Fruit fly (Drosophila melanogaster) whole organism, embryonic: ENCODE results near the gene Plc21C.
A peak's percentile ranks its signal among the peaks of the same experiment; 100 is the strongest.

Experiments used
- Atf-2 ChIP-seq: fragments of 200-800 bp; sonication (Bioruptor generic); optimal IDR thresholded peaks from 2 replicates; lab custom pipeline; 2016; ENCODE audit warnings: missing biosample characterization, missing genetic modification characterization
- B-H1 ChIP-seq: fragments of 200-800 bp; sonication (Bioruptor generic); IDR thresholded peaks from 3 replicates; pipeline ENCODE4 v1.3.6; 2022; ENCODE audit warnings: missing biosample characterization, missing genetic modification characterization
- CG13424 ChIP-seq: fragments of 200-800 bp; sonication (Bioruptor generic); optimal IDR thresholded peaks from 2 replicates; lab custom pipeline; 2019; ENCODE audit warnings: missing biosample characterization, mild to moderate bottlenecking, missing genetic modification characterization, moderate library complexity
- CG14441 ChIP-seq: fragments of 200-800 bp; sonication (Bioruptor generic); IDR thresholded peaks from 2 replicates; pipeline ENCODE4 v1.3.6; 2022; ENCODE audit warnings: missing biosample characterization, missing genetic modification characterization
- CG14860 ChIP-seq: fragments of 200-800 bp; sonication (Bioruptor generic); IDR thresholded peaks from 3 replicates; pipeline ENCODE4 v1.3.6; 2022; ENCODE audit warnings: missing biosample characterization, missing genetic modification characterization; ENCODE audit not compliant: partially characterized antibody
- CG15011 ChIP-seq: fragments of 200-800 bp; sonication (Bioruptor generic); optimal IDR thresholded peaks from 3 replicates; lab custom pipeline; 2018; ENCODE audit warnings: missing biosample characterization, mild to moderate bottlenecking, missing genetic modification characterization
- CG15073 ChIP-seq: fragments of 200-800 bp; sonication (Bioruptor generic); optimal IDR thresholded peaks from 2 replicates; lab custom pipeline; 2016; ENCODE audit warnings: missing biosample characterization, missing genetic modification characterization
- CG15479 ChIP-seq: fragments of 200-800 bp; sonication (Bioruptor generic); optimal IDR thresholded peaks from 3 replicates; lab custom pipeline; 2019; ENCODE audit warnings: missing biosample characterization, mild to moderate bottlenecking, missing genetic modification characterization, moderate library complexity
- CG15696 ChIP-seq: fragments of 200-800 bp; sonication (Bioruptor generic); optimal IDR thresholded peaks from 2 replicates; lab custom pipeline; 2019; ENCODE audit warnings: missing biosample characterization, mild to moderate bottlenecking, missing genetic modification characterization, moderate library complexity
- CG16815 ChIP-seq: fragments of 200-800 bp; sonication (Bioruptor generic); optimal IDR thresholded peaks from 3 replicates; lab custom pipeline; 2017; ENCODE audit warnings: missing biosample characterization, mild to moderate bottlenecking, missing genetic modification characterization
- CG17829 ChIP-seq: fragments of 200-800 bp; optimal IDR thresholded peaks from 2 replicates; lab custom pipeline; 2019; ENCODE audit warnings: missing biosample characterization, mild to moderate bottlenecking, missing genetic modification characterization, moderate library complexity
- CG2199 ChIP-seq: fragments of 200-800 bp; sonication (Bioruptor generic); IDR thresholded peaks from 3 replicates; pipeline ENCODE4 v1.3.6; 2022; ENCODE audit warnings: missing biosample characterization, missing genetic modification characterization
- CG31224 ChIP-seq: fragments of 200-800 bp; sonication (Bioruptor generic); IDR thresholded peaks from 2 replicates; pipeline ENCODE4 v1.3.6; 2022; ENCODE audit warnings: missing biosample characterization, missing genetic modification characterization
- CG6175 ChIP-seq: fragments of 200-800 bp; sonication (Bioruptor generic); IDR thresholded peaks from 3 replicates; pipeline ENCODE4 v1.3.6; 2022; ENCODE audit warnings: missing biosample characterization, missing genetic modification characterization
- CG7357 ChIP-seq: fragments of 200-800 bp; sonication (Bioruptor generic); IDR thresholded peaks from 3 replicates; pipeline ENCODE4 v1.3.6; 2022; ENCODE audit warnings: missing biosample characterization, missing genetic modification characterization
- CG7786 ChIP-seq: fragments of 200-800 bp; sonication (Bioruptor generic); optimal IDR thresholded peaks from 2 replicates; lab custom pipeline; 2016; ENCODE audit warnings: missing biosample characterization, missing genetic modification characterization
- CG8765 ChIP-seq: fragments of 200-800 bp; sonication (Bioruptor generic); IDR thresholded peaks from 2 replicates; pipeline ENCODE4 v1.3.6; 2022; ENCODE audit warnings: missing biosample characterization, missing genetic modification characterization
- CoRest ChIP-seq: fragments of 200-800 bp; sonication (Bioruptor generic); optimal IDR thresholded peaks from 3 replicates; lab custom pipeline; 2018; ENCODE audit warnings: missing biosample characterization, mild to moderate bottlenecking, missing genetic modification characterization, moderate library complexity
- Dref ChIP-seq: fragments of 200-800 bp; sonication (Bioruptor generic); IDR thresholded peaks from 2 replicates; pipeline ENCODE4 v1.3.6; 2022; ENCODE audit warnings: missing biosample characterization, missing genetic modification characterization
- Elba2 ChIP-seq: fragments of 200-800 bp; sonication (Bioruptor generic); optimal IDR thresholded peaks from 3 replicates; lab custom pipeline; 2016; ENCODE audit warnings: missing biosample characterization, missing genetic modification characterization
- GATAe ChIP-seq: fragments of 200-800 bp; sonication (Bioruptor generic); conservative IDR thresholded peaks from 2 replicates; pipeline ENCODE4 v1.3.6; 2022; ENCODE audit warnings: missing biosample characterization, missing genetic modification characterization
- H15 ChIP-seq: fragments of 200-800 bp; sonication (Bioruptor generic); IDR thresholded peaks from 3 replicates; pipeline ENCODE4 v1.3.6; 2022; ENCODE audit warnings: missing biosample characterization, missing genetic modification characterization
- HLH54F ChIP-seq: fragments of 200-800 bp; sonication (Bioruptor generic); optimal IDR thresholded peaks from 3 replicates; lab custom pipeline; 2016; ENCODE audit warnings: missing biosample characterization, missing genetic modification characterization
- HmgZ ChIP-seq: fragments of 200-800 bp; sonication (Bioruptor generic); optimal IDR thresholded peaks from 2 replicates; lab custom pipeline; 2018; ENCODE audit warnings: missing biosample characterization, mild to moderate bottlenecking, missing genetic modification characterization
- Hr78 ChIP-seq, 2 experiments: fragments of 200-800 bp in 1 of 2; fragments of >200 bp in 1 of 2; sonication (Bioruptor generic) in 1 of 2; optimal IDR thresholded peaks; 2 replicates each; lab custom pipeline; 2017 to 2019; ENCODE audit warnings: missing biosample characterization in 2 of 2, missing genetic modification characterization in 2 of 2, mild to moderate bottlenecking in 1 of 2, moderate library complexity in 1 of 2
- MBD-R2 ChIP-seq: fragments of 200-800 bp; sonication (Bioruptor generic); IDR thresholded peaks from 2 replicates; pipeline ENCODE4 v1.3.6; 2022; ENCODE audit warnings: missing biosample characterization, missing genetic modification characterization
- NK7.1 ChIP-seq: fragments of 200-800 bp; sonication (Bioruptor generic); optimal IDR thresholded peaks from 3 replicates; lab custom pipeline; 2016; ENCODE audit warnings: missing biosample characterization, missing genetic modification characterization
- Neu2 ChIP-seq: fragments of 200-800 bp; sonication (Bioruptor generic); optimal IDR thresholded peaks from 3 replicates; lab custom pipeline; 2016; ENCODE audit warnings: missing biosample characterization, missing genetic modification characterization, borderline replicate concordance
- Ravus ChIP-seq: fragments of 200-800 bp; sonication (Bioruptor generic); IDR thresholded peaks from 2 replicates; pipeline ENCODE4 v1.3.6; 2022; ENCODE audit warnings: missing biosample characterization, missing genetic modification characterization
- Sox102F ChIP-seq: fragments of 200-800 bp; sonication (Bioruptor generic); optimal IDR thresholded peaks from 2 replicates; lab custom pipeline; 2018; ENCODE audit warnings: missing biosample characterization, mild to moderate bottlenecking, missing genetic modification characterization, moderate library complexity
- amos ChIP-seq: fragments of 200-800 bp; sonication (Bioruptor generic); IDR thresholded peaks from 2 replicates; pipeline ENCODE4 v1.3.6; 2022; ENCODE audit warnings: missing biosample characterization, missing genetic modification characterization; ENCODE audit not compliant: partially characterized antibody
- da ChIP-seq: fragments of 200-800 bp; sonication (Bioruptor generic); optimal IDR thresholded peaks from 2 replicates; lab custom pipeline; 2016; ENCODE audit warnings: missing biosample characterization, missing genetic modification characterization
- dmrt11E ChIP-seq: fragments of 200-800 bp; sonication (Bioruptor generic); optimal IDR thresholded peaks from 3 replicates; lab custom pipeline; 2018; ENCODE audit warnings: missing biosample characterization, mild to moderate bottlenecking, missing genetic modification characterization, moderate library complexity
- fd96Cb ChIP-seq: fragments of 200-800 bp; sonication (Bioruptor generic); optimal IDR thresholded peaks from 2 replicates; lab custom pipeline; 2018; ENCODE audit warnings: missing biosample characterization, mild to moderate bottlenecking, missing genetic modification characterization, moderate library complexity
- gce ChIP-seq: fragments of 200-800 bp; sonication (Bioruptor generic); IDR thresholded peaks from 3 replicates; pipeline ENCODE4 v1.3.6; 2022; ENCODE audit warnings: missing biosample characterization, missing genetic modification characterization
- gro ChIP-seq: fragments of 200-800 bp; sonication (Bioruptor generic); optimal IDR thresholded peaks from 2 replicates; lab custom pipeline; 2016; ENCODE audit warnings: missing biosample characterization, missing genetic modification characterization
- maf-S ChIP-seq: fragments of 200-800 bp; sonication (Bioruptor generic); optimal IDR thresholded peaks from 2 replicates; lab custom pipeline; 2016; ENCODE audit warnings: missing biosample characterization, missing genetic modification characterization
- nerfin-2 ChIP-seq: fragments of 200-800 bp; sonication (Bioruptor generic); IDR thresholded peaks from 2 replicates; pipeline ENCODE4 v1.3.6; 2022; ENCODE audit warnings: missing biosample characterization, missing genetic modification characterization; ENCODE audit not compliant: partially characterized antibody
- oc ChIP-seq: fragments of 200-800 bp; sonication (Bioruptor generic); optimal IDR thresholded peaks from 2 replicates; lab custom pipeline; 2018; ENCODE audit warnings: missing biosample characterization, mild to moderate bottlenecking, missing genetic modification characterization, moderate library complexity
- prd ChIP-seq, 3 experiments: fragments of >200 bp in 2 of 3; fragments of 200-800 bp in 1 of 3; sonication (Bioruptor generic) in 1 of 3; optimal IDR thresholded peaks in 2 of 3; IDR thresholded peaks in 1 of 3; 2 replicates in 2 of 3; 3 replicates in 1 of 3; pipeline versions ENCODE4 v1.3.6 to Lab custom; 2017 to 2022; ENCODE audit warnings: missing biosample characterization in 1 of 3, missing genetic modification characterization in 1 of 3
- rib ChIP-seq: fragments of 200-800 bp; sonication (Bioruptor generic); IDR thresholded peaks from 2 replicates; pipeline ENCODE4 v1.3.6; 2022; ENCODE audit warnings: missing biosample characterization, missing genetic modification characterization
- ssp ChIP-seq: fragments of 200-800 bp; sonication (Bioruptor generic); IDR thresholded peaks from 2 replicates; pipeline ENCODE4 v1.3.6; 2022; ENCODE audit warnings: missing biosample characterization, missing genetic modification characterization
- usp ChIP-seq: fragments of >200 bp; optimal IDR thresholded peaks from 2 replicates; lab custom pipeline; 2017; ENCODE audit warnings: missing biosample characterization, missing genetic modification characterization

Gene Plc21C

dm6 chr2L:322915-323314 lies 17.2 kb downstream of the Plc21C start (continued):
- TF ChIP-seq CG14441 (GFP tag; lab: Robert Waterston, UW), result no peak
- TF ChIP-seq GATAe (GFP tag; lab: Robert Waterston, UW), result peak; percentile 55
- no peak for TF ChIP-seq CG15011
- no peak for TF ChIP-seq ssp (GFP tag; lab: Robert Waterston, UW)
- TF ChIP-seq CG14860, result no peak
- no peak for TF ChIP-seq Elba2 (GFP tag; lab: Kevin White, UChicago)
- TF ChIP-seq Sox102F (GFP tag; lab: Kevin White, UChicago), result no peak
- TF ChIP-seq B-H1 (GFP tag; lab: Robert Waterston, UW), result no peak
- no peak for TF ChIP-seq CG16815 (GFP tag; lab: Kevin White, UChicago)
- TF ChIP-seq amos (GFP tag; lab: Robert Waterston, UW), result no peak
- no peak for TF ChIP-seq Atf-2
- TF ChIP-seq HmgZ, result peak; percentile 23
- TF ChIP-seq Dref, result no peak
- TF ChIP-seq dmrt11E, result no peak
- TF ChIP-seq fd96Cb (tag; lab: Kevin White, UChicago), result no peak
- TF ChIP-seq oc (tag; lab: Kevin White, UChicago), result no peak
- no peak for TF ChIP-seq CG6175 (GFP tag; lab: Robert Waterston, UW)
- TF ChIP-seq CG15073, result no peak
- TF ChIP-seq Hr78 (GFP tag; optimal IDR thresholded peaks at IDR 0.05; lab: Kevin White, UChicago), result no peak
- no peak for TF ChIP-seq rib
- no peak for TF ChIP-seq CG7357 (GFP tag; lab: Robert Waterston, UW)
- TF ChIP-seq CG15696, result no peak
- TF ChIP-seq usp (GFP tag; lab: Kevin White, UChicago), result no peak
- TF ChIP-seq H15 (GFP tag; lab: Robert Waterston, UW), result no peak
- no peak for TF ChIP-seq prd (optimal IDR thresholded peaks at IDR 0.05; lab: Kevin White, UChicago)
- no peak for TF ChIP-seq prd (GFP tag; IDR thresholded peaks at IDR 0.05; lab: Robert Waterston, UW)
- TF ChIP-seq CG7786 (GFP tag; lab: Kevin White, UChicago), result no peak

- TF ChIP-seq HLH54F (GFP tag; lab: Kevin White, UChicago) (no peak), CG17829 (tag; lab: Kevin White, UChicago) (peak; percentile 28)
These were observed 23.9 kb downstream of the Plc21C start, which contains the start of gene CG43755 for dm6 chr2L:329661-330060. CG43755 (minus strand) TSS chr2L:329761.

dm6 chr2L:332235-332634 lies 26.5 kb downstream of the Plc21C start, which contains the start of gene CG31921:
CG31921 (minus strand) TSS chr2L:332335.
- TF ChIP-seq CG13424 (tag; lab: Kevin White, UChicago) (no peak), gce (GFP tag; lab: Robert Waterston, UW) (no peak), CoRest (tag; lab: Kevin White, UChicago) (no peak), CG31224 (no peak), CG8765 (no peak), Neu2 (GFP tag; lab: Kevin White, UChicago) (no peak), nerfin-2 (no peak), maf-S (GFP tag; lab: Kevin White, UChicago) (no peak), NK7.1 (GFP tag; lab: Kevin White, UChicago) (no peak)

- TF ChIP-seq gro (GFP tag; lab: Kevin White, UChicago) (no peak), CG15479 (GFP tag; lab: Kevin White, UChicago) (peak; percentile 51), MBD-R2 (GFP tag; lab: Robert Waterston, UW) (0 out of 2 replicates have a peak, but pooled peaks have one; percentile 21), Ravus (GFP tag; lab: Robert Waterston, UW) (no peak), CG2199 (GFP tag; lab: Robert Waterston, UW) (0 out of 3 replicates have a peak, but pooled peaks have one; percentile 67), da (GFP tag; lab: Kevin White, UChicago) (no peak)
- TF ChIP-seq, all 482 proteins: peak for 3
These were observed 41.0 kb downstream of the Plc21C start for dm6 chr2L:346781-347180.
